Worm (Caenorhabditis elegans) whole organism, early embryonic: ENCODE measurements around the gene B0001.4.
A peak's percentile ranks its signal among the peaks of the same experiment; 100 is the strongest.
"Not testable (repeated sequence)": the region's sequence is repeated elsewhere in the genome, so short reads cannot be mapped to it uniquely, and the experiment has no call there.

Source experiments
- B0310.2 ChIP-seq: sonication (generic microtip); optimal IDR thresholded peaks from 2 replicates; lab custom pipeline; 2016; ENCODE audit warnings: mild to moderate bottlenecking, missing genetic modification characterization, missing compliant biosample characterization
- F13C5.2 ChIP-seq: sonication (generic microtip); optimal IDR thresholded peaks from 2 replicates; lab custom pipeline; 2017; ENCODE audit warnings: mild to moderate bottlenecking, missing genetic modification characterization, inconsistent platforms, missing compliant biosample characterization
- aly-1 ChIP-seq: sonication (generic microtip); optimal IDR thresholded peaks from 2 replicates; lab custom pipeline; 2016; ENCODE audit warnings: missing genetic modification characterization, missing compliant biosample characterization
- ama-1 ChIP-seq: fragments of 150-350 bp; optimal IDR thresholded peaks from 2 replicates; lab custom pipeline; 2014
- ceh-13 ChIP-seq: fragments of 200-800 bp; sonication (Bioruptor generic); optimal IDR thresholded peaks from 2 replicates; lab custom pipeline; 2018; ENCODE audit warnings: mild to moderate bottlenecking, missing genetic modification characterization, missing compliant biosample characterization
- ceh-36 ChIP-seq: sonication (generic microtip); optimal IDR thresholded peaks from 2 replicates; lab custom pipeline; 2016; ENCODE audit warnings: missing genetic modification characterization, inconsistent platforms, missing compliant biosample characterization
- ets-7 ChIP-seq: sonication (generic microtip); optimal IDR thresholded peaks from 2 replicates; lab custom pipeline; 2016; ENCODE audit warnings: missing genotype, missing genetic modification characterization, missing compliant biosample characterization
- flt-1 ChIP-seq: fragments of 200-800 bp; sonication (Bioruptor generic); IDR thresholded peaks from 2 replicates; pipeline ENCODE4 v1.3.6; 2022; ENCODE audit warnings: missing genetic modification characterization, missing compliant biosample characterization
- hmbx-1 ChIP-seq: sonication (generic microtip); optimal IDR thresholded peaks from 2 replicates; lab custom pipeline; 2016; ENCODE audit warnings: mild to moderate bottlenecking, missing genetic modification characterization, missing compliant biosample characterization
- hmg-4 ChIP-seq: fragments of 200-800 bp; sonication (Bioruptor generic); optimal IDR thresholded peaks from 2 replicates; lab custom pipeline; 2018; ENCODE audit warnings: mild to moderate bottlenecking, missing genetic modification characterization, missing compliant biosample characterization
- hnd-1 ChIP-seq: sonication (generic microtip); optimal IDR thresholded peaks from 2 replicates; lab custom pipeline; 2016; ENCODE audit warnings: missing genetic modification characterization, missing compliant biosample characterization
- pes-1 ChIP-seq: fragments of 200-800 bp; sonication (Bioruptor generic); IDR thresholded peaks from 2 replicates; pipeline ENCODE4 v1.3.6; 2022; ENCODE audit warnings: missing genetic modification reagents, missing genetic modification characterization, missing compliant biosample characterization
- scrt-1 ChIP-seq: fragments of 200-800 bp; sonication (Bioruptor generic); IDR thresholded peaks from 2 replicates; pipeline ENCODE4 v1.3.6; 2022; ENCODE audit warnings: missing genetic modification characterization, missing compliant biosample characterization
- sea-1 ChIP-seq: fragments of 200-800 bp; sonication (Bioruptor generic); conservative IDR thresholded peaks from 2 replicates; pipeline ENCODE4 v1.3.6; 2022; ENCODE audit warnings: missing genetic modification characterization, missing compliant biosample characterization
- tbx-11 ChIP-seq: fragments of 200-800 bp; sonication (Bioruptor generic); IDR thresholded peaks from 2 replicates; pipeline ENCODE4 v1.3.6; 2022; ENCODE audit warnings: missing genetic modification characterization, missing compliant biosample characterization
- tbx-37 ChIP-seq: fragments of 200-800 bp; sonication (Bioruptor generic); conservative IDR thresholded peaks from 2 replicates; pipeline ENCODE4 v1.3.6; 2022; ENCODE audit warnings: missing genetic modification reagents, missing genetic modification characterization, missing compliant biosample characterization
- tra-4 ChIP-seq: sonication (generic microtip); optimal IDR thresholded peaks from 2 replicates; lab custom pipeline; 2017; ENCODE audit warnings: missing genetic modification characterization, missing compliant biosample characterization

Gene B0001.4

ce11 chrIV:12138093-12138492 lies at the start of gene B0001.4:
TSS of gene B0001.4 (minus strand) at chrIV:12138193.
- TF ChIP-seq ceh-36 (tag; lab: Kevin White, UChicago); tbx-37; tra-4 (tag; lab: Kevin White, UChicago): not testable (repeated sequence)

ce11 chrIV:12178235-12178634 lies 40.2 kb upstream of the B0001.4 start, which contains the start of gene nlr-1:
TSS of gene nlr-1 (minus strand) at chrIV:12178335.
- TF ChIP-seq ama-1 (lab: Kevin White, UChicago); flt-1 (GFP tag; lab: Robert Waterston, UW); hmbx-1: not testable (repeated sequence)

- TF ChIP-seq flt-1 (GFP tag; lab: Robert Waterston, UW) = peak; percentile 56; the same call in 1 of the 2 replicates
Observed at ce11 chrIV:12170396-12170795, 32.4 kb upstream of the B0001.4 start.

- TF ChIP-seq hnd-1 (tag; lab: Kevin White, UChicago) (no peak), ets-7 (tag; lab: Kevin White, UChicago) (no peak), B0310.2 (tag; lab: Kevin White, UChicago) (no peak), tbx-37 (no peak), sea-1 (GFP tag; lab: Robert Waterston, UW) (no peak), ama-1 (lab: Kevin White, UChicago) (no peak), ceh-36 (tag; lab: Kevin White, UChicago) (no peak), flt-1 (GFP tag; lab: Robert Waterston, UW) (no peak), F13C5.2 (no peak), aly-1 (tag; lab: Kevin White, UChicago) (no peak), scrt-1 (no peak), pes-1 (GFP tag; lab: Robert Waterston, UW) (no peak)
Observed at ce11 chrIV:12167944-12168343, 30.0 kb upstream of the B0001.4 start, which contains the start of gene F20B10.3. TSS of gene F20B10.3 (plus strand) at chrIV:12168244.

- no peak for TF ChIP-seq ceh-36 (tag; lab: Kevin White, UChicago)
- TF ChIP-seq hnd-1 (tag; lab: Kevin White, UChicago) = no peak
- no peak for TF ChIP-seq sea-1 (GFP tag; lab: Robert Waterston, UW)
- no peak for TF ChIP-seq tbx-37
- TF ChIP-seq ama-1 (lab: Kevin White, UChicago) = no peak
- TF ChIP-seq ets-7 (tag; lab: Kevin White, UChicago) = no peak
- no peak for TF ChIP-seq scrt-1
- no peak for TF ChIP-seq flt-1 (GFP tag; lab: Robert Waterston, UW)
- TF ChIP-seq ceh-13 (GFP tag; lab: Kevin White, UChicago) = no peak
- no peak for TF ChIP-seq hmg-4 (GFP tag; lab: Kevin White, UChicago)
- TF ChIP-seq tra-4 (tag; lab: Kevin White, UChicago) = no peak
- no peak for TF ChIP-seq pes-1 (GFP tag; lab: Robert Waterston, UW)
- no peak for TF ChIP-seq F13C5.2
- no peak for TF ChIP-seq hmbx-1
- no peak for TF ChIP-seq B0310.2 (tag; lab: Kevin White, UChicago)
- TF ChIP-seq aly-1 (tag; lab: Kevin White, UChicago) = no peak
- no peak for TF ChIP-seq tbx-11 (GFP tag; lab: Robert Waterston, UW)
Observed at ce11 chrIV:12165432-12166078, 27.6 kb upstream of the B0001.4 start.

- no peak for TF ChIP-seq ceh-36 (tag; lab: Kevin White, UChicago)
- no peak for TF ChIP-seq tra-4 (tag; lab: Kevin White, UChicago)
- TF ChIP-seq sea-1 (GFP tag; lab: Robert Waterston, UW) = no peak
- no peak for TF ChIP-seq ceh-13 (GFP tag; lab: Kevin White, UChicago)
- TF ChIP-seq hnd-1 (tag; lab: Kevin White, UChicago) = no peak
- no peak for TF ChIP-seq flt-1 (GFP tag; lab: Robert Waterston, UW)
- TF ChIP-seq tbx-11 (GFP tag; lab: Robert Waterston, UW) = no peak
- no peak for TF ChIP-seq hmbx-1
- TF ChIP-seq hmg-4 (GFP tag; lab: Kevin White, UChicago) = no peak
- no peak for TF ChIP-seq aly-1 (tag; lab: Kevin White, UChicago)
- no peak for TF ChIP-seq tbx-37
- TF ChIP-seq scrt-1 = no peak
- no peak for TF ChIP-seq B0310.2 (tag; lab: Kevin White, UChicago)
- TF ChIP-seq F13C5.2 = no peak
- no peak for TF ChIP-seq pes-1 (GFP tag; lab: Robert Waterston, UW)
- no peak for TF ChIP-seq ama-1 (lab: Kevin White, UChicago)
- TF ChIP-seq ets-7 (tag; lab: Kevin White, UChicago) = no peak
Observed at ce11 chrIV:12162732-12163131, 24.7 kb upstream of the B0001.4 start.

- no peak for TF ChIP-seq ceh-36 (tag; lab: Kevin White, UChicago)
- no peak for TF ChIP-seq B0310.2 (tag; lab: Kevin White, UChicago)
- TF ChIP-seq scrt-1 = no peak
- TF ChIP-seq tra-4 (tag; lab: Kevin White, UChicago) = no peak
- TF ChIP-seq ets-7 (tag; lab: Kevin White, UChicago) = no peak
- no peak for TF ChIP-seq tbx-37
- no peak for TF ChIP-seq hmg-4 (GFP tag; lab: Kevin White, UChicago)
- TF ChIP-seq ceh-13 (GFP tag; lab: Kevin White, UChicago) = no peak
- no peak for TF ChIP-seq sea-1 (GFP tag; lab: Robert Waterston, UW)
- no peak for TF ChIP-seq aly-1 (tag; lab: Kevin White, UChicago)
- no peak for TF ChIP-seq F13C5.2
- TF ChIP-seq tbx-11 (GFP tag; lab: Robert Waterston, UW) = no peak
- TF ChIP-seq hmbx-1 = no peak
Observed at ce11 chrIV:12160421-12160820, 22.4 kb upstream of the B0001.4 start.

- no peak for TF ChIP-seq sea-1 (GFP tag; lab: Robert Waterston, UW)
- TF ChIP-seq B0310.2 (tag; lab: Kevin White, UChicago) = no peak
- TF ChIP-seq tbx-11 (GFP tag; lab: Robert Waterston, UW) = no peak
- TF ChIP-seq pes-1 (GFP tag; lab: Robert Waterston, UW) = no peak
- TF ChIP-seq hmbx-1 = no peak
- TF ChIP-seq ceh-13 (GFP tag; lab: Kevin White, UChicago) = no peak
- TF ChIP-seq F13C5.2 = no peak
- TF ChIP-seq ets-7 (tag; lab: Kevin White, UChicago) = no peak
- TF ChIP-seq hnd-1 (tag; lab: Kevin White, UChicago) = no peak
- TF ChIP-seq ama-1 (lab: Kevin White, UChicago) = no peak
- TF ChIP-seq scrt-1 = no peak
- no peak for TF ChIP-seq flt-1 (GFP tag; lab: Robert Waterston, UW)
- no peak for TF ChIP-seq hmg-4 (GFP tag; lab: Kevin White, UChicago)
- TF ChIP-seq tbx-37 = no peak
- no peak for TF ChIP-seq tra-4 (tag; lab: Kevin White, UChicago)
- TF ChIP-seq ceh-36 (tag; lab: Kevin White, UChicago) = no peak
- no peak for TF ChIP-seq aly-1 (tag; lab: Kevin White, UChicago)
Observed at ce11 chrIV:12157915-12158314, 19.9 kb upstream of the B0001.4 start.
